Worm (Caenorhabditis elegans): ENCODE data around the gene glt-6.

Gene glt-6

ce11 chrIV:7486201-7486947 lies 17.0 kb upstream of the glt-6 start, which contains the start of the genes his-61 and his-62 (continued):
- TF ChIP-seq ceh-63 (GFP tag; optimal IDR thresholded peaks at IDR 0.05) (no peak), nhr-47 (tag; optimal IDR thresholded peaks at IDR 0.05) (peak; percentile 59), nhr-20 (tag; optimal IDR thresholded peaks at IDR 0.05) (peak; percentile 37), C16A3.4 (tag; optimal IDR thresholded peaks at IDR 0.05) (no peak), C04F5.9 (tag; optimal IDR thresholded peaks at IDR 0.05) (no peak), egl-13 (tag; optimal IDR thresholded peaks at IDR 0.05) (no peak), hpl-2 (GFP tag; optimal IDR thresholded peaks at IDR 0.05) (no peak), ceh-8 (GFP tag; optimal IDR thresholded peaks at IDR 0.05) (no peak), fkh-10 (GFP tag; optimal IDR thresholded peaks at IDR 0.05) (no peak), egl-27 (tag; optimal IDR thresholded peaks at IDR 0.05) (no peak), vab-15 (tag; optimal IDR thresholded peaks at IDR 0.05) (no peak), tlp-1 (tag; optimal IDR thresholded peaks at IDR 0.05) (no peak), snu-23 (GFP tag; optimal IDR thresholded peaks at IDR 0.05) (peak; percentile 59), dpl-1 (GFP tag; optimal IDR thresholded peaks at IDR 0.05) (peak in 2 of 3 experiments; percentile 27 to 45), zag-1 (tag; optimal IDR thresholded peaks at IDR 0.05) (no peak), lin-39 (tag; optimal IDR thresholded peaks at IDR 0.05) (no peak), jun-1 (tag; optimal IDR thresholded peaks at IDR 0.05) (peak; percentile 61), unc-130 (tag; optimal IDR thresholded peaks at IDR 0.05) (no peak), fkh-8 (tag; optimal IDR thresholded peaks at IDR 0.05) (peak; percentile 15), tbx-2 (tag; optimal IDR thresholded peaks at IDR 0.05) (peak; percentile 52), aly-2 (tag; optimal IDR thresholded peaks at IDR 0.05) (no peak), efl-1 (optimal IDR thresholded peaks at IDR 0.05) (peak; percentile 45), efl-1 (GFP tag; optimal IDR thresholded peaks at IDR 0.05 in 1 of 2) (peak in 1 of 2 experiments; percentile 57), pag-3 (tag; optimal IDR thresholded peaks at IDR 0.05; ENCODE audit: borderline replicate concordance, insufficient read depth) (no peak), lin-15B (tag; optimal IDR thresholded peaks at IDR 0.05) (no peak), nhr-76 (tag; optimal IDR thresholded peaks at IDR 0.05) (no peak), ces-1 (GFP tag; optimal IDR thresholded peaks at IDR 0.05) (no peak), dsc-1 (tag; optimal IDR thresholded peaks at IDR 0.05) (no peak), rnt-1 (tag; optimal IDR thresholded peaks at IDR 0.05) (no peak), aha-1 (tag; optimal IDR thresholded peaks at IDR 0.05) (no peak), unc-86 (tag; optimal IDR thresholded peaks at IDR 0.05) (peak; percentile 80), elt-3 (tag; optimal IDR thresholded peaks at IDR 0.05) (no peak), unc-30 (tag; optimal IDR thresholded peaks at IDR 0.05) (no peak), unc-62 (GFP tag; optimal IDR thresholded peaks at IDR 0.05) (no peak), nhr-84 (tag; optimal IDR thresholded peaks at IDR 0.05) (no peak), sup-37 (GFP tag; optimal IDR thresholded peaks at IDR 0.05) (no peak), ets-5 (GFP tag; IDR thresholded peaks at IDR 0.05) (no peak), pax-3 (tag; optimal IDR thresholded peaks at IDR 0.05) (no peak), Y116A8C.19 (tag; optimal IDR thresholded peaks at IDR 0.05; ENCODE audit: borderline replicate concordance) (no peak), fkh-4 (tag; optimal IDR thresholded peaks at IDR 0.05; ENCODE audit: borderline replicate concordance) (no peak), ceh-82 (tag; optimal IDR thresholded peaks at IDR 0.05) (peak in 2 of 3 experiments; percentile 23 to 42), grh-1 (GFP tag; IDR thresholded peaks at IDR 0.05) (peak; percentile 60), nhr-77 (tag; optimal IDR thresholded peaks at IDR 0.05) (no peak), lin-13 (GFP tag; optimal IDR thresholded peaks at IDR 0.05) (no peak), nhr-237 (tag; optimal IDR thresholded peaks at IDR 0.05) (no peak), F16B12.6 (tag; optimal IDR thresholded peaks at IDR 0.05) (no peak), lsy-2 (tag; optimal IDR thresholded peaks at IDR 0.05) (peak in 1 of 2 experiments; percentile 50), lin-35 (GFP tag; optimal IDR thresholded peaks at IDR 0.05) (peak in 1 of 2 experiments; percentile 20), ama-1 (optimal IDR thresholded peaks at IDR 0.05) (no peak), irx-1 (tag; optimal IDR thresholded peaks at IDR 0.05) (no peak)
